Fruit fly (Drosophila melanogaster) whole organism, embryonic: Measurements from ENCODE around the gene term.

Experiments used
- CG3065 ChIP-seq: fragments of 200-800 bp; sonication (Bioruptor generic); optimal IDR thresholded peaks from 2 replicates; lab custom pipeline; 2016; ENCODE audit warnings: missing biosample characterization, missing genetic modification characterization
- Ravus ChIP-seq: fragments of 200-800 bp; sonication (Bioruptor generic); IDR thresholded peaks from 2 replicates; pipeline ENCODE4 v1.3.6; 2022; ENCODE audit warnings: missing biosample characterization, missing genetic modification characterization
- cg ChIP-seq: fragments of 200-800 bp; sonication (Bioruptor generic); optimal IDR thresholded peaks from 3 replicates; lab custom pipeline; 2019; ENCODE audit warnings: missing biosample characterization, mild to moderate bottlenecking, missing genetic modification characterization, moderate library complexity
- en ChIP-seq: fragments of 200-800 bp; sonication (Bioruptor generic); optimal IDR thresholded peaks from 2 replicates; lab custom pipeline; 2016; ENCODE audit warnings: missing biosample characterization, missing genetic modification characterization

dm6 chr3L:18625786-18626185 is 32.2 kb upstream of the term start, which contains the start of gene MYPT-75D:
- TF ChIP-seq CG3065 (GFP tag; lab: Kevin White, UChicago) = no peak
- no peak for TF ChIP-seq Ravus
- TF ChIP-seq en (GFP tag; lab: Kevin White, UChicago) = no peak
- peak; percentile 58 for TF ChIP-seq cg (GFP tag; lab: Kevin White, UChicago)
